Worm (Caenorhabditis elegans): ENCODE results near the gene thn-6.

Gene thn-6

DNA sequence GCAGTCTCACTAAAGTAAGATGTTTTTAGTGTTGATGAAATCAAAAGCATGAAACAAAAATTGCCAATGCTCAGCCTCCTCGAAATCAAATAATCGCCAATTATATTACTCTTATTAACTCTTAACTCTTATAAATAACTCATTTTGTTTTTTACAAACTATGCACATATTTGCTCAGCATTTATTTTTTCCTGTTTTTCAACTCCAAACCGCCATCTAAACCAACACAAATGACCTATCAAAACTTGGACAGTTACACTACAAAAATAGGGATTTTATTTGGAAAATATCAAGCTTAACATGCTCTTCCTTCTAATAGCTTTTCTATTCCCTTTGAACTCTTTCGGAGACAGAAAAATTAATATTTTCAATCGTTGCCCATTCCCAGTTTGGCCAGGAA is at the start of gene thn-6:
TSS of gene thn-6 (plus strand) at position 301 of the 400 bp plus-strand sequence.
- TF ChIP-seq unc-62 (GFP tag; optimal IDR thresholded peaks at IDR 0.05): no peak
- TF ChIP-seq nhr-25 (tag; optimal IDR thresholded peaks at IDR 0.05): no peak
- TF ChIP-seq gmeb-1 (tag; optimal IDR thresholded peaks at IDR 0.05): no peak
- no peak for TF ChIP-seq C34F6.9 (tag; optimal IDR thresholded peaks at IDR 0.05)
- no peak for TF ChIP-seq nhr-23 (tag; optimal IDR thresholded peaks at IDR 0.05)
- no peak for TF ChIP-seq elt-1 (tag; optimal IDR thresholded peaks at IDR 0.05)
- TF ChIP-seq ceh-16 (tag; optimal IDR thresholded peaks at IDR 0.05): no peak
- no peak for TF ChIP-seq snpc-4 (tag; optimal IDR thresholded peaks at IDR 0.05)
- no peak for TF ChIP-seq lin-13 (GFP tag; optimal IDR thresholded peaks at IDR 0.05)
- no peak for TF ChIP-seq crh-2 (tag; optimal IDR thresholded peaks at IDR 0.05)
- no peak for TF ChIP-seq zag-1 (tag; optimal IDR thresholded peaks at IDR 0.05)
- TF ChIP-seq nhr-10 (tag; optimal IDR thresholded peaks at IDR 0.05): no peak

DNA sequence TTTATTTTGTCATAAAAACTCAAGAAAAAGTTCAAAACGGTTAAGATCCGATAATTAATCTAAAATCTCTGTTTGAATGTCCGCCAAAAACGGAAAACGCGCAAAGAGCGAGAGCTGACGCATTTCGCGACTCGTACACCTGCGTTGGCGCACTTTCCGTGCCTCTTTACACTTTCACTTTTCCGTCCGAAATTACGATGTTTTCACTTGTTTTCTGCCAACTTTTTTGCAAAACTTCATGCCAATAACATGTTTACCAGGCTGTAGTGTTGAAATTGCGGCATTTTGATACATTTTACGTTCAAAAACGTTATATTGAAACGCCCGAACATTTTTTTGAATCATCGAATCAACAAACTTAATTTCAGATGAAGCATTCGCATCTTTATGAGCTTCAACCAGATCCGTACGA is 45.0 kb upstream of the thn-6 start, which contains the start of gene W03F8.4:
TSS of gene W03F8.4 (plus strand) at position 369 of the 412 bp plus-strand sequence.
- TF ChIP-seq lsy-2 (tag; optimal IDR thresholded peaks at IDR 0.05) (peak; percentile 92 to 96), elt-3 (tag; optimal IDR thresholded peaks at IDR 0.05) (no peak), egl-27 (tag; optimal IDR thresholded peaks at IDR 0.05) (peak; percentile 68), ztf-1 (GFP tag; conservative IDR thresholded peaks at IDR 0.05) (no peak), sem-4 (tag; optimal IDR thresholded peaks at IDR 0.05) (peak; percentile 94), Y55F3AM.14 (GFP tag; optimal IDR thresholded peaks at IDR 0.05) (peak; percentile 72), lin-39 (tag; optimal IDR thresholded peaks at IDR 0.05) (no peak), F13H6.1 (tag; optimal IDR thresholded peaks at IDR 0.05) (peak; percentile 93), ztf-11 (tag; optimal IDR thresholded peaks at IDR 0.05) (no peak), mbf-1 (tag; optimal IDR thresholded peaks at IDR 0.05) (no peak), zag-1 (tag; optimal IDR thresholded peaks at IDR 0.05) (peak; percentile 40), elt-1 (tag; optimal IDR thresholded peaks at IDR 0.05) (no peak), unc-55 (GFP tag; optimal IDR thresholded peaks at IDR 0.05) (peak; percentile 90), alr-1 (tag; optimal IDR thresholded peaks at IDR 0.05) (no peak), aly-2 (tag; optimal IDR thresholded peaks at IDR 0.05) (no peak), crh-2 (tag; optimal IDR thresholded peaks at IDR 0.05) (peak; percentile 95), blmp-1 (tag; optimal IDR thresholded peaks at IDR 0.05; ENCODE audit: insufficient read depth) (peak; percentile 100), gmeb-1 (tag; optimal IDR thresholded peaks at IDR 0.05) (peak; percentile 99), C34F6.9 (tag; optimal IDR thresholded peaks at IDR 0.05) (peak; percentile 94), ZK546.5 (tag; optimal IDR thresholded peaks at IDR 0.05) (peak; percentile 60), lin-13 (GFP tag; optimal IDR thresholded peaks at IDR 0.05) (peak; percentile 91), ama-1 (optimal IDR thresholded peaks at IDR 0.05) (no peak), mdl-1 (tag; optimal IDR thresholded peaks at IDR 0.05) (peak; percentile 3 to 15), ztf-4 (tag; optimal IDR thresholded peaks at IDR 0.05) (peak; percentile 90), unc-62 (GFP tag; optimal IDR thresholded peaks at IDR 0.05) (no peak), sma-9 (GFP tag; optimal IDR thresholded peaks at IDR 0.05) (peak; percentile 96), sma-9 (tag; optimal IDR thresholded peaks at IDR 0.05) (no peak), nhr-23 (tag; optimal IDR thresholded peaks at IDR 0.05) (no peak), nhr-10 (tag; optimal IDR thresholded peaks at IDR 0.05) (peak; percentile 57), ceh-82 (tag; optimal IDR thresholded peaks at IDR 0.05) (peak; percentile 63), dmd-4 (tag; optimal IDR thresholded peaks at IDR 0.05) (peak; percentile 45), mab-5 (tag; optimal IDR thresholded peaks at IDR 0.05) (peak; percentile 88), skn-1 (tag; optimal IDR thresholded peaks at IDR 0.05) (peak; percentile 59), snpc-4 (tag; optimal IDR thresholded peaks at IDR 0.05) (peak; percentile 86), fos-1 (tag; optimal IDR thresholded peaks at IDR 0.05) (peak; percentile 82), R02D3.7 (tag; optimal IDR thresholded peaks at IDR 0.05) (peak; percentile 76), unc-39 (tag; optimal IDR thresholded peaks at IDR 0.05) (no peak), nhr-12 (tag; optimal IDR thresholded peaks at IDR 0.05) (peak; percentile 51), nhr-237 (tag; optimal IDR thresholded peaks at IDR 0.05) (peak; percentile 39), nhr-77 (tag; optimal IDR thresholded peaks at IDR 0.05) (peak; percentile 60), lin-11 (tag; optimal IDR thresholded peaks at IDR 0.05) (peak; percentile 95), nhr-129 (tag; optimal IDR thresholded peaks at IDR 0.05) (peak; percentile 92), ceh-16 (tag; optimal IDR thresholded peaks at IDR 0.05) (peak; percentile 82), sma-3 (GFP tag; optimal IDR thresholded peaks at IDR 0.05) (peak; percentile 97), nhr-25 (tag; optimal IDR thresholded peaks at IDR 0.05) (peak; percentile 96), peb-1 (tag; optimal IDR thresholded peaks at IDR 0.05) (no peak), nhr-6 (tag; optimal IDR thresholded peaks at IDR 0.05) (peak; percentile 89), nhr-21 (tag; optimal IDR thresholded peaks at IDR 0.05) (peak; percentile 95), nhr-11 (tag; optimal IDR thresholded peaks at IDR 0.05) (no peak)
